Worm (Caenorhabditis elegans) whole organism, L3 larva: ENCODE measurements around the gene nhr-235.

ENCODE experiments used
- R02D3.7 ChIP-seq: fragments of 150-350 bp; optimal IDR thresholded peaks from 2 replicates; lab custom pipeline; 2014; ENCODE audit warnings: missing biosample characterization, missing genetic modification characterization
- ZK546.5 ChIP-seq: sonication (generic microtip); optimal IDR thresholded peaks from 2 replicates; lab custom pipeline; 2017; ENCODE audit warnings: missing biosample characterization, missing genetic modification characterization
- ama-1 ChIP-seq: fragments of 150-350 bp; optimal IDR thresholded peaks from 2 replicates; lab custom pipeline; 2018
- ceh-16 ChIP-seq: sonication (generic microtip); optimal IDR thresholded peaks from 2 replicates; lab custom pipeline; 2017; ENCODE audit warnings: missing biosample characterization, missing genetic modification characterization
- ceh-28 ChIP-seq: fragments of 150-350 bp; optimal IDR thresholded peaks from 2 replicates; lab custom pipeline; 2014; ENCODE audit warnings: missing biosample characterization, missing genetic modification reagents, missing genetic modification characterization
- ceh-82 ChIP-seq: fragments of 150-350 bp; optimal IDR thresholded peaks from 2 replicates; lab custom pipeline; 2014; ENCODE audit warnings: missing biosample characterization, missing genetic modification characterization
- ceh-9 ChIP-seq: sonication (generic microtip); optimal IDR thresholded peaks from 2 replicates; lab custom pipeline; 2018; ENCODE audit warnings: missing biosample characterization, missing genetic modification characterization
- daf-12 ChIP-seq: fragments of 150-350 bp; optimal IDR thresholded peaks from 2 replicates; lab custom pipeline; 2014; ENCODE audit warnings: missing biosample characterization, missing genetic modification reagents, missing genetic modification characterization
- egl-27 ChIP-seq: sonication (generic microtip); optimal IDR thresholded peaks from 4 replicates; lab custom pipeline; 2017; ENCODE audit warnings: missing biosample characterization, missing genetic modification reagents, missing genetic modification characterization
- egl-5 ChIP-seq: fragments of 150-350 bp; optimal IDR thresholded peaks from 2 replicates; lab custom pipeline; 2017; ENCODE audit warnings: missing biosample characterization, missing genetic modification reagents, missing genetic modification characterization, inconsistent platforms
- elt-2 ChIP-seq: sonication (generic microtip); optimal IDR thresholded peaks from 2 replicates; lab custom pipeline; 2016; ENCODE audit warnings: missing genetic modification reagents, mild to moderate bottlenecking, missing genetic modification characterization, missing compliant biosample characterization
- fos-1 ChIP-seq: fragments of 150-350 bp; optimal IDR thresholded peaks from 2 replicates; lab custom pipeline; 2014; ENCODE audit warnings: missing biosample characterization, missing genetic modification characterization
- lin-15B ChIP-seq: fragments of 150-350 bp; optimal IDR thresholded peaks from 2 replicates; lab custom pipeline; 2014; ENCODE audit warnings: missing biosample characterization, missing genetic modification characterization
- lin-39 ChIP-seq: fragments of 150-350 bp; optimal IDR thresholded peaks from 2 replicates; lab custom pipeline; 2018; ENCODE audit warnings: missing biosample characterization, missing genetic modification reagents, missing genetic modification characterization
- lsy-12 ChIP-seq: sonication (generic microtip); optimal IDR thresholded peaks from 2 replicates; lab custom pipeline; 2016; ENCODE audit warnings: mild to moderate bottlenecking, missing genetic modification characterization, missing compliant biosample characterization
- mdl-1 ChIP-seq: fragments of 150-350 bp; optimal IDR thresholded peaks from 2 replicates; lab custom pipeline; 2014; ENCODE audit warnings: missing biosample characterization, missing genetic modification characterization
- mml-1 ChIP-seq: fragments of 150-350 bp; sonication (generic microtip); optimal IDR thresholded peaks from 3 replicates; lab custom pipeline; 2014; ENCODE audit warnings: missing biosample characterization, missing genetic modification characterization
- nfya-1 ChIP-seq: sonication (generic microtip); optimal IDR thresholded peaks from 2 replicates; lab custom pipeline; 2017; ENCODE audit warnings: missing genetic modification characterization, mild to moderate bottlenecking, missing compliant biosample characterization, antibody characterized with exemption, moderate library complexity; ENCODE audit not compliant: insufficient read depth
- nhr-11 ChIP-seq: fragments of 150-350 bp; optimal IDR thresholded peaks from 2 replicates; lab custom pipeline; 2014; ENCODE audit warnings: missing biosample characterization, missing genetic modification characterization
- nhr-12 ChIP-seq: fragments of 150-350 bp; optimal IDR thresholded peaks from 2 replicates; lab custom pipeline; 2014; ENCODE audit warnings: missing biosample characterization, missing genetic modification characterization
- nhr-23 ChIP-seq: fragments of 150-350 bp; optimal IDR thresholded peaks from 2 replicates; lab custom pipeline; 2014; ENCODE audit warnings: missing biosample characterization, missing genetic modification reagents, missing genetic modification characterization
- nhr-237 ChIP-seq: fragments of 150-350 bp; optimal IDR thresholded peaks from 2 replicates; lab custom pipeline; 2014; ENCODE audit warnings: missing biosample characterization, missing genetic modification characterization
- nhr-25 ChIP-seq: sonication (generic microtip); optimal IDR thresholded peaks from 2 replicates; lab custom pipeline; 2017; ENCODE audit warnings: missing biosample characterization, missing genetic modification characterization
- nhr-28 ChIP-seq: fragments of 150-350 bp; optimal IDR thresholded peaks from 2 replicates; lab custom pipeline; 2014; ENCODE audit warnings: missing biosample characterization, missing genetic modification characterization
- nhr-43 ChIP-seq: sonication (generic microtip); optimal IDR thresholded peaks from 2 replicates; lab custom pipeline; 2016; ENCODE audit warnings: mild to moderate bottlenecking, missing genetic modification characterization, missing compliant biosample characterization; ENCODE audit not compliant: poor library complexity, severe bottlenecking
- nhr-77 ChIP-seq: fragments of 150-350 bp; optimal IDR thresholded peaks from 2 replicates; lab custom pipeline; 2014; ENCODE audit warnings: missing biosample characterization, missing genetic modification characterization
- pha-4 ChIP-seq: fragments of 150-350 bp; optimal IDR thresholded peaks from 2 replicates; lab custom pipeline; 2014; ENCODE audit warnings: missing biosample characterization, missing genetic modification reagents, missing genetic modification characterization
- pqm-1 ChIP-seq: fragments of 150-350 bp; optimal IDR thresholded peaks from 2 replicates; lab custom pipeline; 2017; ENCODE audit warnings: missing biosample characterization, missing genetic modification characterization, inconsistent platforms
- skn-1 ChIP-seq: fragments of 150-350 bp; optimal IDR thresholded peaks from 2 replicates; lab custom pipeline; 2014; ENCODE audit warnings: missing biosample characterization, missing genetic modification characterization
- snpc-4 ChIP-seq: fragments of 150-350 bp; optimal IDR thresholded peaks from 2 replicates; lab custom pipeline; 2014; ENCODE audit warnings: missing biosample characterization, missing genetic modification characterization
- unc-62 ChIP-seq: fragments of 150-350 bp; sonication (generic microtip); optimal IDR thresholded peaks from 4 replicates; lab custom pipeline; 2014; ENCODE audit warnings: missing biosample characterization, missing genetic modification reagents, missing genetic modification characterization
- zag-1 ChIP-seq: fragments of 150-350 bp; optimal IDR thresholded peaks from 2 replicates; lab custom pipeline; 2014; ENCODE audit warnings: missing biosample characterization, missing genetic modification characterization

nhr-235 gene

DNA sequence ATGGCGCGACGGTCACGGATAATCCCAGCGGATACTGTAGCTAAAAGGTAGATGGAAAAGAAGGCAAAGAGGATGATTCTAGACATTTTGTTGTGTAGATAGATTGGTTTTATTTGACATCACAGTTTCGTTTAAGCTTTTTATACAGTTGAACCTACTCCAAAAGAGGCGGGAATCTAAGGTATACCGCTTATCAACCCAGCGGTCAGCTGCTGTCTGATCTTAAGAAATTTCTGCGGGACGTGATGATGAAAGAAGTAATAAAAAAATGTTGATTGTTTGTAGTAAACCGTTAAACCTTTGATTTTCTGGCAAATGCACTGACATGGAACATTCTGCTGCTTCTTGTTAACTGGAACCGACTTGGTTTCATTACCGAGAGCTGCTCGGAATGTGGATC, 24.4 kb upstream of the nhr-235 start, which contains the start of gene nspe-6:
Gene nspe-6 (minus strand): TSS at position 101 of the 400 bp plus-strand sequence.
- no peak for TF ChIP-seq nhr-11 (tag; lab: Kevin White, UChicago)
- no peak for TF ChIP-seq nhr-77 (tag; lab: Kevin White, UChicago)
- no peak for TF ChIP-seq zag-1 (tag; lab: Kevin White, UChicago)
- no peak for TF ChIP-seq ceh-28 (tag; lab: Kevin White, UChicago)
- TF ChIP-seq skn-1 (tag; lab: Kevin White, UChicago), result no peak
- TF ChIP-seq egl-27 (tag; lab: Kevin White, UChicago), result no peak
- TF ChIP-seq nhr-12 (tag; lab: Kevin White, UChicago), result no peak
- no peak for TF ChIP-seq lin-39 (tag; lab: Kevin White, UChicago)
- no peak for TF ChIP-seq nhr-23 (tag; lab: Kevin White, UChicago)
- TF ChIP-seq mdl-1, result no peak

DNA sequence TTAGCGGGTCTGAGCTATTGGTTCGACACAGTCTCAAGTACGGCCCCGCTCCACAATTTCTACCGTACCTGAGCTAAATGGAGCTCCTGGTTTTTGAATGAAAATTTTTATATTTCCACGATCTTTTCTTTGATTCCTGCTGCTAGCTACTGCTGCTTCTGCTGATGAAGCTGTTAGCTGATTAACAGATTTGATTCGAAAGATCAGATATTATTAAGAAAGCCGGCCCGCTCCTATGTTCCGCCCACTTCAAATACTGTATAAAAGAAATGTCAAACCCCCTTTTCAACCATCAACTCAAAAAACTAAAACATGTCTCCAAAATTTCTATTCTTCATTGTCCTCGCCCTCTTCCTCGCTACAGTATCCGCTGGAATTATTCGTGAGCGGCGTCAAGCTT, 22.9 kb upstream of the nhr-235 start, which contains the start of gene nspe-3:
Gene nspe-3 (plus strand): TSS at position 301 of the 400 bp plus-strand sequence.
- no peak for TF ChIP-seq unc-62 (GFP tag; lab: Kevin White, UChicago)
- no peak for TF ChIP-seq ceh-82 (tag; lab: Kevin White, UChicago)
- TF ChIP-seq egl-5 (tag; lab: Kevin White, UChicago), result no peak
- no peak for TF ChIP-seq mml-1 (tag; lab: Kevin White, UChicago)
- TF ChIP-seq daf-12 (tag; lab: Kevin White, UChicago), result no peak
- TF ChIP-seq snpc-4 (tag; lab: Kevin White, UChicago), result no peak
- TF ChIP-seq nhr-25 (tag; lab: Kevin White, UChicago), result no peak
- no peak for TF ChIP-seq nhr-12 (tag; lab: Kevin White, UChicago)
- no peak for TF ChIP-seq nhr-77 (tag; lab: Kevin White, UChicago)
- TF ChIP-seq R02D3.7, result no peak
- TF ChIP-seq fos-1 (tag; lab: Kevin White, UChicago), result no peak
- TF ChIP-seq nhr-237 (tag; lab: Kevin White, UChicago), result no peak
- no peak for TF ChIP-seq lsy-12 (tag; lab: Kevin White, UChicago)
- TF ChIP-seq nfya-1 (tag; lab: Kevin White, UChicago), result no peak
- TF ChIP-seq ama-1 (lab: Kevin White, UChicago), result no peak
- no peak for TF ChIP-seq ZK546.5 (tag; lab: Kevin White, UChicago)
- no peak for TF ChIP-seq ceh-16 (tag; lab: Kevin White, UChicago)
- no peak for TF ChIP-seq ceh-9 (tag; lab: Kevin White, UChicago)
- TF ChIP-seq nhr-28 (tag; lab: Kevin White, UChicago), result no peak

DNA sequence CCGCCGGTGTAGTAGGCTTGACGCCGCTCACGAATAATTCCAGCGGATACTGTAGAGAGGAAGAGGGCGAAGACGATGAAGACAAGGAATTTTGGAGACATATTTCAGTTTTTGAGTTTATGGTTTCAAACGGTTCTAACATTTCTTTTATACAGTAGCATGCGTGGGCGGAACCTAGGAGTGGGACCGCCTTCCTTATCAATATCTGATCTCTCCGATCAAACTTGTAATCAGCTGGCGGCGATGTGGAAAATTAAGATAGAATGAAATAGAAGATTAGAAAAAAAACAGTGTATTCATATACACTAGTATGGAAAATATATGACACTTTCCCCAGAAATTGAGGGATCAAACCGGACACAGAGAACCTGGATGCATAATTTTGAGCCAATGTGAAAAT, 21.2 kb upstream of the nhr-235 start, which contains the start of gene nspe-2:
Gene nspe-2 (minus strand): TSS at position 101 of the 400 bp plus-strand sequence.
- no peak for TF ChIP-seq pha-4 (tag; lab: Kevin White, UChicago)
- TF ChIP-seq pqm-1, result no peak
- TF ChIP-seq egl-5 (tag; lab: Kevin White, UChicago), result no peak

ce11 chrII:12620764-12621163, 19.7 kb upstream of the nhr-235 start, which contains the start of gene nspe-1:
Gene nspe-1, minus strand, starts transcription at chrII:12620864.
- TF ChIP-seq nhr-12 (tag; lab: Kevin White, UChicago), result no peak
- no peak for TF ChIP-seq nhr-11 (tag; lab: Kevin White, UChicago)
- TF ChIP-seq elt-2 (tag; lab: Kevin White, UChicago), result no peak
- TF ChIP-seq nhr-237 (tag; lab: Kevin White, UChicago), result no peak
- no peak for TF ChIP-seq daf-12 (tag; lab: Kevin White, UChicago)
- no peak for TF ChIP-seq lin-15B (tag; lab: Kevin White, UChicago)

DNA sequence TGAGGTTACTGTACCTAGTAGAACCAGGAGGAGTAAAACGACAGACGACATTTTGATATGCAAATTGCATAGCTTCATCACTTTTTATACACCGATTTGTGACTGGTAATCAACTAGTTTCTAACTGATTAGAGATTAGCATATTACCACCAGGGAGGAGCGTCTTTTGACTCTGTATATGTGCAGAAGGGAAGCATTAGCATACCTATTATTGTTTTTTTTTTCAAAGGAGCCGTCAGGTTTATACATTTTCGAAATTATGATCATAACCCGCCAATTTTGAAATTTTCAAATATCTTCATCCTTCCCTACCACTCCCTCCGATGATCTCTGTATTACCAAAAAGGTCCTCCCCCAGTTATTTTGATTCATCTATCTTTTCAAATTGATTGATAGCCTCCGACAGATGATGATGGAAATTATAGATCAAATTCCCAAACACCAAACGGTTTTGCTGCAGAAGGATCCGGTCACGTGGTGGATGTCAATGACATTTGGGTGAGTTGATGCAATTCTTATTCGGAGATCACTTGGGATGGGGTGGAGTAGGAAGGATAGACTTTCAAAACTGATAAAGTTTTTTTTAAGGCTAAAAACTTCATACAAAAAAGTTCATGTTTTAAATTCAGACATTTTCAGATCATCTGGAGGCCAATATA, 18.4 kb upstream of the nhr-235 start, which contains the start of gene nspe-8:
Gene nspe-8 (minus strand): TSS at position 51 of the 659 bp plus-strand sequence.
- peak; percentile 82 for TF ChIP-seq nhr-23 (tag; lab: Kevin White, UChicago)
- no peak for TF ChIP-seq nhr-237 (tag; lab: Kevin White, UChicago)
- no peak for TF ChIP-seq elt-2 (tag; lab: Kevin White, UChicago)
- TF ChIP-seq nhr-43 (tag; lab: Kevin White, UChicago), result peak; percentile 88
- TF ChIP-seq lsy-12 (tag; lab: Kevin White, UChicago), result no peak
- peak; percentile 50 for TF ChIP-seq nhr-25 (tag; lab: Kevin White, UChicago)
